Worm (Caenorhabditis elegans) whole organism, young adult: ENCODE results near the gene B0336.13.

Experiments
- ceh-27 ChIP-seq: fragments of 200-800 bp; sonication (Bioruptor generic); optimal IDR thresholded peaks from 2 replicates; lab custom pipeline; 2018; ENCODE audit warnings: mild to moderate bottlenecking, missing genetic modification characterization, moderate library complexity, missing compliant biosample characterization
- dox-1 ChIP-seq: fragments of 200-800 bp; sonication (Bioruptor generic); IDR thresholded peaks from 2 replicates; pipeline ENCODE4 v1.3.6; 2022; ENCODE audit warnings: missing genetic modification reagents, missing genetic modification characterization, missing compliant biosample characterization
- ztf-26 ChIP-seq: sonication (generic microtip); optimal IDR thresholded peaks from 2 replicates; lab custom pipeline; 2017; ENCODE audit warnings: missing genetic modification characterization, missing compliant biosample characterization

DNA sequence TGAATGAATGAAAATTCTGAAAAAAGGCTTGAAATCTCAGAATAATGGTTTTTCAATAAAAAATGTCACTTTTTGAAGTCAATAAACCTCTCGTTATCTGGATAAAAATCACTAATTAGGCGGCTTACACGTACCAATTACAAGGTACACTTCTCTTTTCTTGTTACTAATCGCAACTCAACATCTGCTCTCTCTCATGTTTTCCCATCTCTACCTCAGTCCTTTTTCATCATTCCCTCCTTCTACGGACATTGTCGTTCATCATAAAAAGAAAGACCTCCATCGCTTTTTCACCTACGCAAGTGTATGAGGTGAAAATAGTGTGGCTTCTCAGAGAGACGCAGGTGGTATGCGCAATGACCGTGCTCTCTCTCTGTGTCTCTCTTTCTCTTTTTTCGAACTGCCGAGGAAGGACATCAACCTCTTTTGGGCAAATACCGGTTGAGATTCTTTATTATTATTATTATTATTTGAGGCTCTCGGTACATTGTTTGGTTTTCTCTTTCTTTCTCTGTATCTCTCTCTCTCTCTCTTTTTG lies 25.8 kb upstream of the B0336.13 start:
- TF ChIP-seq ceh-27 (GFP tag; lab: Kevin White, UChicago) (no peak), ztf-26 (tag; lab: Kevin White, UChicago) (no peak), dox-1 (GFP tag; lab: Robert Waterston, UW) (no peak)
